Worm (Caenorhabditis elegans) whole organism, L1 larva: Measurements from ENCODE around the gene scl-21.

Experiments used
- C16A3.4 ChIP-seq: fragments of 150-350 bp; optimal IDR thresholded peaks from 2 replicates; lab custom pipeline; 2014; ENCODE audit warnings: missing biosample characterization, missing genetic modification characterization
- C34B4.2 ChIP-seq: sonication (generic microtip); optimal IDR thresholded peaks from 2 replicates; lab custom pipeline; 2017; ENCODE audit warnings: mild to moderate bottlenecking, missing genetic modification characterization, missing compliant biosample characterization
- F16B12.6 ChIP-seq: fragments of 150-350 bp; optimal IDR thresholded peaks from 2 replicates; lab custom pipeline; 2014; ENCODE audit warnings: missing biosample characterization, missing genetic modification characterization
- Y116A8C.19 ChIP-seq: sonication (generic microtip); optimal IDR thresholded peaks from 2 replicates; lab custom pipeline; 2016; ENCODE audit warnings: missing compliant biosample characterization, missing genetic modification characterization, borderline replicate concordance
- alr-1 ChIP-seq: fragments of 200-800 bp; sonication (Bioruptor generic); optimal IDR thresholded peaks from 2 replicates; lab custom pipeline; 2018; ENCODE audit warnings: borderline replicate concordance, mild to moderate bottlenecking, missing genetic modification characterization, missing compliant biosample characterization
- aly-2 ChIP-seq: fragments of 150-350 bp; optimal IDR thresholded peaks from 2 replicates; lab custom pipeline; 2014; ENCODE audit warnings: missing biosample characterization, missing genetic modification characterization
- ceh-8 ChIP-seq: fragments of 200-800 bp; sonication (Bioruptor generic); optimal IDR thresholded peaks from 2 replicates; lab custom pipeline; 2018; ENCODE audit warnings: mild to moderate bottlenecking, missing genetic modification characterization, moderate library complexity, missing compliant biosample characterization
- ceh-82 ChIP-seq, 3 experiments: fragments of 150-350 bp in 1 of 3; sonication (generic microtip) in 2 of 3; optimal IDR thresholded peaks; 2 replicates each; lab custom pipeline; 2014 to 2017; ENCODE audit warnings: missing biosample characterization in 3 of 3, missing genetic modification characterization in 3 of 3
- ces-1 ChIP-seq: fragments of 150-350 bp; optimal IDR thresholded peaks from 2 replicates; lab custom pipeline; 2014; ENCODE audit warnings: missing biosample characterization, missing genetic modification reagents, missing genetic modification characterization
- dsc-1 ChIP-seq: sonication (generic microtip); optimal IDR thresholded peaks from 2 replicates; lab custom pipeline; 2016; ENCODE audit warnings: mild to moderate bottlenecking, missing genetic modification characterization, missing compliant biosample characterization
- efl-1 ChIP-seq, 4 experiments: fragments of 150-350 bp; optimal IDR thresholded peaks in 3 of 4; peaks in 1 of 4; 1 replicate in 1 of 4; 2 replicates in 3 of 4; lab custom pipeline; 2014; ENCODE audit warnings: missing biosample characterization in 2 of 4, missing genetic modification characterization in 2 of 4, missing genetic modification reagents in 2 of 4
- egl-27 ChIP-seq, 2 experiments: fragments of 150-350 bp in 1 of 2; sonication (generic microtip); optimal IDR thresholded peaks; 3 replicates each; lab custom pipeline; 2017 to 2018; ENCODE audit warnings: missing biosample characterization in 2 of 2, missing genetic modification characterization in 2 of 2, missing genetic modification reagents in 2 of 2
- elt-2 ChIP-seq: sonication (generic microtip); optimal IDR thresholded peaks from 2 replicates; lab custom pipeline; 2016; ENCODE audit warnings: missing genetic modification characterization, mild to moderate bottlenecking, inconsistent platforms, missing compliant biosample characterization, missing genetic modification reagents
- fkh-4 ChIP-seq: sonication (generic microtip); optimal IDR thresholded peaks from 2 replicates; lab custom pipeline; 2016; ENCODE audit warnings: missing compliant biosample characterization, missing genetic modification characterization, borderline replicate concordance
- fos-1 ChIP-seq: fragments of 150-350 bp; optimal IDR thresholded peaks from 2 replicates; lab custom pipeline; 2014; ENCODE audit warnings: missing biosample characterization, missing genetic modification characterization
- hlh-17 ChIP-seq: fragments of 200-800 bp; sonication (Bioruptor generic); optimal IDR thresholded peaks from 2 replicates; lab custom pipeline; 2018; ENCODE audit warnings: missing genetic modification characterization, mild to moderate bottlenecking, missing compliant biosample characterization, moderate library complexity, borderline replicate concordance
- hpl-2 ChIP-seq: fragments of 150-350 bp; optimal IDR thresholded peaks from 2 replicates; lab custom pipeline; 2014; ENCODE audit warnings: missing biosample characterization, missing genetic modification reagents, missing genetic modification characterization
- irx-1 ChIP-seq: sonication (generic microtip); optimal IDR thresholded peaks from 2 replicates; lab custom pipeline; 2016; ENCODE audit warnings: missing genetic modification characterization, missing compliant biosample characterization
- isw-1 ChIP-seq: fragments of 200-800 bp; sonication (Bioruptor generic); IDR thresholded peaks from 2 replicates; pipeline ENCODE4 v1.3.6; 2022; ENCODE audit warnings: missing genetic modification characterization, missing compliant biosample characterization
- lin-14 ChIP-seq: fragments of 200-800 bp; sonication (Bioruptor generic); optimal IDR thresholded peaks from 2 replicates; lab custom pipeline; 2018; ENCODE audit warnings: mild to moderate bottlenecking, missing genetic modification characterization, moderate library complexity, missing compliant biosample characterization
- lir-3 ChIP-seq: sonication (generic microtip); optimal IDR thresholded peaks from 2 replicates; lab custom pipeline; 2016; ENCODE audit warnings: mild to moderate bottlenecking, missing genetic modification characterization, moderate library complexity, missing compliant biosample characterization; ENCODE audit not compliant: poor library complexity
- mdl-1 ChIP-seq, 2 experiments: fragments of 150-350 bp; optimal IDR thresholded peaks; 2 replicates each; lab custom pipeline; 2014 to 2017; ENCODE audit warnings: missing biosample characterization in 2 of 2, missing genetic modification characterization in 2 of 2, inconsistent platforms in 1 of 2
- mep-1 ChIP-seq: fragments of 150-350 bp; optimal IDR thresholded peaks from 2 replicates; lab custom pipeline; 2014; ENCODE audit warnings: missing biosample characterization, missing genetic modification characterization
- nhr-12 ChIP-seq: sonication (generic microtip); optimal IDR thresholded peaks from 2 replicates; lab custom pipeline; 2017; ENCODE audit warnings: missing biosample characterization, missing genetic modification characterization
- nhr-19 ChIP-seq: fragments of 200-800 bp; sonication (Bioruptor generic); conservative IDR thresholded peaks from 2 replicates; pipeline ENCODE4 v1.3.6; 2022; ENCODE audit warnings: missing genetic modification characterization, missing compliant biosample characterization
- nhr-20 ChIP-seq: sonication (generic microtip); optimal IDR thresholded peaks from 2 replicates; lab custom pipeline; 2016; ENCODE audit warnings: mild to moderate bottlenecking, missing genetic modification characterization, missing compliant biosample characterization
- nhr-47 ChIP-seq: sonication (generic microtip); optimal IDR thresholded peaks from 2 replicates; lab custom pipeline; 2016; ENCODE audit warnings: mild to moderate bottlenecking, missing genetic modification characterization, moderate library complexity, missing compliant biosample characterization
- nhr-77 ChIP-seq: fragments of 150-350 bp; optimal IDR thresholded peaks from 2 replicates; lab custom pipeline; 2014; ENCODE audit warnings: missing biosample characterization, missing genetic modification characterization
- nhr-90 ChIP-seq: sonication (generic microtip); optimal IDR thresholded peaks from 2 replicates; lab custom pipeline; 2016; ENCODE audit warnings: mild to moderate bottlenecking, missing genetic modification characterization, missing compliant biosample characterization; ENCODE audit not compliant: poor library complexity
- pax-3 ChIP-seq: fragments of 200-800 bp; sonication (Bioruptor generic); optimal IDR thresholded peaks from 2 replicates; lab custom pipeline; 2018; ENCODE audit warnings: mild to moderate bottlenecking, missing genetic modification characterization, moderate library complexity, missing compliant biosample characterization
- pqm-1 ChIP-seq: sonication (generic microtip); optimal IDR thresholded peaks from 3 replicates; lab custom pipeline; 2017; ENCODE audit warnings: missing biosample characterization, missing genetic modification characterization
- skn-1 ChIP-seq: fragments of 150-350 bp; optimal IDR thresholded peaks from 2 replicates; lab custom pipeline; 2014; ENCODE audit warnings: missing biosample characterization, missing genetic modification characterization
- snpc-4 ChIP-seq: fragments of 150-350 bp; optimal IDR thresholded peaks from 2 replicates; lab custom pipeline; 2014; ENCODE audit warnings: missing biosample characterization, missing genetic modification characterization
- snu-23 ChIP-seq: sonication (generic microtip); optimal IDR thresholded peaks from 2 replicates; lab custom pipeline; 2016; ENCODE audit warnings: missing genetic modification characterization, missing compliant biosample characterization
- sptf-1 ChIP-seq: fragments of 150-350 bp; optimal IDR thresholded peaks from 2 replicates; lab custom pipeline; 2014; ENCODE audit warnings: missing biosample characterization, missing genetic modification characterization
- sup-37 ChIP-seq: fragments of 200-800 bp; sonication (Bioruptor generic); optimal IDR thresholded peaks from 2 replicates; lab custom pipeline; 2018; ENCODE audit warnings: mild to moderate bottlenecking, missing genetic modification characterization, missing compliant biosample characterization
- tbx-2 ChIP-seq: sonication (generic microtip); optimal IDR thresholded peaks from 2 replicates; lab custom pipeline; 2016; ENCODE audit warnings: missing genetic modification characterization, missing compliant biosample characterization
- tlp-1 ChIP-seq: fragments of 150-350 bp; optimal IDR thresholded peaks from 2 replicates; lab custom pipeline; 2014; ENCODE audit warnings: missing biosample characterization, missing genetic modification characterization
- unc-130 ChIP-seq: fragments of 150-350 bp; optimal IDR thresholded peaks from 2 replicates; lab custom pipeline; 2017; ENCODE audit warnings: missing biosample characterization, missing genetic modification characterization, inconsistent platforms
- unc-30 ChIP-seq: sonication (generic microtip); optimal IDR thresholded peaks from 2 replicates; lab custom pipeline; 2017; ENCODE audit warnings: missing biosample characterization, missing genetic modification characterization
- unc-62 ChIP-seq: fragments of 150-350 bp; optimal IDR thresholded peaks from 2 replicates; lab custom pipeline; 2014; ENCODE audit warnings: missing biosample characterization, missing genetic modification reagents, missing genetic modification characterization
- unc-86 ChIP-seq: sonication (generic microtip); optimal IDR thresholded peaks from 2 replicates; lab custom pipeline; 2016; ENCODE audit warnings: missing genetic modification characterization, missing compliant biosample characterization
- unc-98 ChIP-seq: fragments of 200-800 bp; sonication (Bioruptor generic); IDR thresholded peaks from 2 replicates; pipeline ENCODE4 v1.3.6; 2022; ENCODE audit warnings: missing genetic modification characterization, missing compliant biosample characterization
- xbp-1 ChIP-seq: sonication (generic microtip); optimal IDR thresholded peaks from 2 replicates; lab custom pipeline; 2016; ENCODE audit warnings: missing genetic modification characterization, missing compliant biosample characterization
- ztf-4 ChIP-seq: fragments of 150-350 bp; optimal IDR thresholded peaks from 2 replicates; lab custom pipeline; 2014; ENCODE audit warnings: missing biosample characterization, missing genetic modification characterization

scl-21 gene

ce11 chrV:19521351-19522278 lies 26.1 kb upstream of the scl-21 start (continued):
- TF ChIP-seq snu-23, result peak; percentile 65
- TF ChIP-seq nhr-20 (tag; lab: Kevin White, UChicago), result peak; percentile 80
- no peak for TF ChIP-seq unc-62 (GFP tag; lab: Kevin White, UChicago)
- no peak for TF ChIP-seq unc-30 (tag; lab: Kevin White, UChicago)
- TF ChIP-seq egl-27 (tag; optimal IDR thresholded peaks at IDR 0.05; lab: Kevin White, UChicago), result no peak
- TF ChIP-seq nhr-47 (tag; lab: Kevin White, UChicago), result peak; percentile 46
- TF ChIP-seq mep-1 (tag; lab: Kevin White, UChicago), result peak; percentile 68
- TF ChIP-seq C34B4.2 (tag; lab: Kevin White, UChicago), result no peak
- TF ChIP-seq xbp-1 (tag; lab: Kevin White, UChicago), result peak; percentile 24
- peak; percentile 2 for TF ChIP-seq irx-1 (tag; lab: Kevin White, UChicago)
- no peak for TF ChIP-seq dsc-1
- TF ChIP-seq aly-2, result no peak
- TF ChIP-seq efl-1 (optimal IDR thresholded peaks at IDR 0.05; lab: Kevin White, UChicago), result no peak
- peak in 1 of 2 experiments; percentile 69 for TF ChIP-seq efl-1 (GFP tag; optimal IDR thresholded peaks at IDR 0.05 in 1 of 2; lab: Kevin White, UChicago)
- TF ChIP-seq lin-14 (GFP tag; lab: Kevin White, UChicago), result peak; percentile 81
- TF ChIP-seq fkh-4 (tag; lab: Kevin White, UChicago), result no peak
- no peak for TF ChIP-seq Y116A8C.19
- TF ChIP-seq unc-86 (tag; lab: Kevin White, UChicago), result no peak
- TF ChIP-seq tbx-2 (tag; lab: Kevin White, UChicago), result peak; percentile 49
- peak; percentile 12 for TF ChIP-seq elt-2 (tag; lab: Kevin White, UChicago)
- no peak for TF ChIP-seq lir-3 (tag; lab: Kevin White, UChicago)
- TF ChIP-seq alr-1, result no peak
- TF ChIP-seq ceh-82 (tag; optimal IDR thresholded peaks at IDR 0.05; lab: Kevin White, UChicago), result no peak
- TF ChIP-seq nhr-90, result peak; percentile 54
- no peak for TF ChIP-seq skn-1 (tag; lab: Kevin White, UChicago)
- TF ChIP-seq sptf-1 (tag; lab: Kevin White, UChicago), result no peak
- no peak for TF ChIP-seq nhr-12 (tag; lab: Kevin White, UChicago)
- TF ChIP-seq pax-3 (tag; lab: Kevin White, UChicago), result no peak
- TF ChIP-seq fos-1 (tag; lab: Kevin White, UChicago), result no peak
- TF ChIP-seq hpl-2 (GFP tag; lab: Kevin White, UChicago), result no peak
- TF ChIP-seq pqm-1 (tag; lab: Kevin White, UChicago), result no peak
- no peak for TF ChIP-seq sup-37 (GFP tag; lab: Kevin White, UChicago)
- TF ChIP-seq ceh-8, result no peak
- TF ChIP-seq hlh-17 (GFP tag; lab: Kevin White, UChicago), result no peak
- TF ChIP-seq ces-1, result no peak
- TF ChIP-seq ztf-4, result no peak
- no peak for TF ChIP-seq isw-1 (GFP tag; lab: Robert Waterston, UW)
- TF ChIP-seq nhr-77 (tag; lab: Kevin White, UChicago), result no peak
- peak in 1 of 2 experiments; percentile 82 for TF ChIP-seq mdl-1 (tag; optimal IDR thresholded peaks at IDR 0.05; lab: Kevin White, UChicago)
- TF ChIP-seq unc-98 (GFP tag; lab: Robert Waterston, UW), result no peak
- TF ChIP-seq tlp-1 (tag; lab: Kevin White, UChicago), result no peak
- TF ChIP-seq C16A3.4 (tag; lab: Kevin White, UChicago), result no peak
- TF ChIP-seq unc-130 (tag; lab: Kevin White, UChicago), result no peak
- no peak for TF ChIP-seq snpc-4 (tag; lab: Kevin White, UChicago)
- TF ChIP-seq nhr-19 (GFP tag; lab: Robert Waterston, UW), result peak; percentile 84
- TF ChIP-seq F16B12.6 (tag; lab: Kevin White, UChicago), result no peak
- TF ChIP-seq, all 84 proteins: peak for 26
